Fruit fly (Drosophila melanogaster) whole organism, prepupa: ENCODE measurements around the gene CG8516.

Source experiments
- Blimp-1 ChIP-seq: fragments of 200-800 bp; sonication (Bioruptor generic); optimal IDR thresholded peaks from 3 replicates; lab custom pipeline; 2017; ENCODE audit warnings: missing biosample characterization, missing genetic modification characterization, mild to moderate bottlenecking, moderate library complexity, missing genetic modification reagents
- CG10631 ChIP-seq: fragments of 200-800 bp; sonication (Bioruptor generic); optimal IDR thresholded peaks from 2 replicates; lab custom pipeline; 2016; ENCODE audit warnings: missing biosample characterization, missing genetic modification characterization
- CG10669 ChIP-seq: fragments of 200-800 bp; sonication (Bioruptor generic); optimal IDR thresholded peaks from 3 replicates; lab custom pipeline; 2018; ENCODE audit warnings: missing biosample characterization, mild to moderate bottlenecking, missing genetic modification characterization, moderate library complexity
- CG11762 ChIP-seq: fragments of 200-800 bp; sonication (Bioruptor generic); optimal IDR thresholded peaks from 3 replicates; lab custom pipeline; 2016; ENCODE audit warnings: missing biosample characterization, missing genetic modification characterization; ENCODE audit not compliant: insufficient read depth
- CG15336 ChIP-seq: fragments of 200-800 bp; sonication (Bioruptor generic); IDR thresholded peaks from 2 replicates; pipeline ENCODE4 v1.3.6; 2022; ENCODE audit warnings: missing biosample characterization, missing genetic modification characterization
- CG1621 ChIP-seq: fragments of 200-800 bp; sonication (Bioruptor generic); optimal IDR thresholded peaks from 3 replicates; lab custom pipeline; 2018; ENCODE audit warnings: missing biosample characterization, mild to moderate bottlenecking, missing genetic modification characterization
- CG16779 ChIP-seq: fragments of 200-800 bp; sonication (Bioruptor generic); optimal IDR thresholded peaks from 3 replicates; lab custom pipeline; 2017; ENCODE audit warnings: missing biosample characterization, mild to moderate bottlenecking, missing genetic modification characterization
- CG3032 ChIP-seq: fragments of 200-800 bp; optimal IDR thresholded peaks from 2 replicates; lab custom pipeline; 2019; ENCODE audit warnings: missing biosample characterization, mild to moderate bottlenecking, missing genetic modification characterization, moderate library complexity
- CG31627 ChIP-seq: fragments of 200-800 bp; sonication (Bioruptor generic); optimal IDR thresholded peaks from 3 replicates; lab custom pipeline; 2016; ENCODE audit warnings: missing biosample characterization, missing genetic modification characterization
- CG3919 ChIP-seq: fragments of 200-800 bp; sonication (Bioruptor generic); optimal IDR thresholded peaks from 3 replicates; lab custom pipeline; 2016; ENCODE audit warnings: missing biosample characterization, missing genetic modification characterization
- CG6163 ChIP-seq: fragments of 200-800 bp; sonication (Bioruptor generic); IDR thresholded peaks from 3 replicates; pipeline ENCODE4 v1.3.6; 2022; ENCODE audit warnings: missing biosample characterization, missing genetic modification characterization
- CG6792 ChIP-seq: fragments of 200-800 bp; sonication (Bioruptor generic); optimal IDR thresholded peaks from 3 replicates; lab custom pipeline; 2016; ENCODE audit warnings: missing biosample characterization, missing genetic modification characterization
- CG6808 ChIP-seq: fragments of 200-800 bp; sonication (Bioruptor generic); optimal IDR thresholded peaks from 3 replicates; lab custom pipeline; 2017; ENCODE audit warnings: missing biosample characterization, missing genetic modification characterization, mild to moderate bottlenecking, moderate library complexity, missing genetic modification reagents
- CG7368 ChIP-seq: fragments of 200-800 bp; sonication (Bioruptor generic); optimal IDR thresholded peaks from 3 replicates; lab custom pipeline; 2016; ENCODE audit warnings: missing biosample characterization, missing genetic modification characterization
- CG8319 ChIP-seq: fragments of 200-800 bp; sonication (Bioruptor generic); optimal IDR thresholded peaks from 3 replicates; lab custom pipeline; 2016; ENCODE audit warnings: missing biosample characterization, missing genetic modification characterization
- Eip75B ChIP-seq: fragments of 200-800 bp; sonication (Bioruptor generic); optimal IDR thresholded peaks from 3 replicates; lab custom pipeline; 2016; ENCODE audit warnings: missing biosample characterization, missing genetic modification characterization
- Eip78C ChIP-seq: fragments of 200-800 bp; sonication (Bioruptor generic); peaks from one replicate; lab custom pipeline; 2016; ENCODE audit warnings: missing biosample characterization, missing genetic modification characterization
- Eip93F ChIP-seq: fragments of 200-800 bp; sonication (Bioruptor generic); optimal IDR thresholded peaks from 2 replicates; lab custom pipeline; 2016; ENCODE audit warnings: missing biosample characterization, mild to moderate bottlenecking, missing genetic modification characterization
- Gug ChIP-seq: fragments of 200-800 bp; sonication (Bioruptor generic); IDR thresholded peaks from 2 replicates; pipeline ENCODE4 v1.3.6; 2022; ENCODE audit warnings: missing biosample characterization, missing genetic modification characterization
- Hr38 ChIP-seq: sonication (Bioruptor generic); optimal IDR thresholded peaks from 2 replicates; lab custom pipeline; 2016; ENCODE audit warnings: missing biosample characterization, missing genetic modification characterization
- Hr39 ChIP-seq: fragments of 200-800 bp; sonication (Bioruptor generic); optimal IDR thresholded peaks from 2 replicates; lab custom pipeline; 2016; ENCODE audit warnings: missing biosample characterization, missing genetic modification characterization
- Lpt ChIP-seq: fragments of 200-800 bp; sonication (Bioruptor generic); optimal IDR thresholded peaks from 3 replicates; lab custom pipeline; 2016; ENCODE audit warnings: missing biosample characterization, missing genetic modification characterization
- OdsH ChIP-seq: fragments of 200-800 bp; sonication (Bioruptor generic); optimal IDR thresholded peaks from 3 replicates; lab custom pipeline; 2016; ENCODE audit warnings: missing biosample characterization, missing genetic modification characterization
- Smox ChIP-seq: fragments of 200-800 bp; sonication (Bioruptor generic); optimal IDR thresholded peaks from 3 replicates; lab custom pipeline; 2016; ENCODE audit warnings: missing biosample characterization, missing genetic modification characterization
- Sox14 ChIP-seq: fragments of 200-800 bp; sonication (Bioruptor generic); optimal IDR thresholded peaks from 3 replicates; lab custom pipeline; 2016; ENCODE audit warnings: missing biosample characterization, missing genetic modification characterization
- Sox15 ChIP-seq: fragments of 200-800 bp; sonication (Bioruptor generic); optimal IDR thresholded peaks from 3 replicates; lab custom pipeline; 2016; ENCODE audit warnings: missing biosample characterization, missing genetic modification characterization
- achi ChIP-seq: fragments of 200-800 bp; sonication (Bioruptor generic); optimal IDR thresholded peaks from 3 replicates; lab custom pipeline; 2016; ENCODE audit warnings: missing biosample characterization, missing genetic modification characterization
- acj6 ChIP-seq: fragments of 200-800 bp; sonication (Bioruptor generic); optimal IDR thresholded peaks from 3 replicates; lab custom pipeline; 2016; ENCODE audit warnings: missing biosample characterization, missing genetic modification characterization
- dsx ChIP-seq: fragments of 200-800 bp; optimal IDR thresholded peaks from 3 replicates; lab custom pipeline; 2019; ENCODE audit warnings: missing biosample characterization, mild to moderate bottlenecking, missing genetic modification characterization, moderate library complexity; ENCODE audit not compliant: poor library complexity, severe bottlenecking
- eg ChIP-seq: fragments of 200-800 bp; sonication (Bioruptor generic); IDR thresholded peaks from 3 replicates; pipeline ENCODE4 v1.3.6; 2022; ENCODE audit warnings: missing biosample characterization, missing genetic modification characterization
- fd59A ChIP-seq: fragments of 200-800 bp; sonication (Bioruptor generic); optimal IDR thresholded peaks from 2 replicates; lab custom pipeline; 2017; ENCODE audit warnings: missing biosample characterization, mild to moderate bottlenecking, missing genetic modification characterization, missing genetic modification reagents
- fkh ChIP-seq: fragments of 200-800 bp; sonication (Bioruptor generic); optimal IDR thresholded peaks from 3 replicates; lab custom pipeline; 2017; ENCODE audit warnings: missing biosample characterization, mild to moderate bottlenecking, missing genetic modification characterization, moderate library complexity
- lz ChIP-seq: fragments of 200-800 bp; sonication (Bioruptor generic); optimal IDR thresholded peaks from 3 replicates; lab custom pipeline; 2016; ENCODE audit warnings: missing biosample characterization, missing genetic modification characterization
- net ChIP-seq: fragments of 200-800 bp; sonication (Bioruptor generic); optimal IDR thresholded peaks from 3 replicates; lab custom pipeline; 2016; ENCODE audit warnings: missing biosample characterization, missing genetic modification characterization
- salr ChIP-seq, 2 experiments: fragments of 200-800 bp; sonication (Bioruptor generic); optimal IDR thresholded peaks; 3 replicates each; lab custom pipeline; 2016 to 2018; ENCODE audit warnings: missing biosample characterization in 2 of 2, missing genetic modification characterization in 2 of 2, mild to moderate bottlenecking in 1 of 2
- spab ChIP-seq: fragments of 200-800 bp; sonication (Bioruptor generic); optimal IDR thresholded peaks from 2 replicates; lab custom pipeline; 2017; ENCODE audit warnings: missing biosample characterization, mild to moderate bottlenecking, missing genetic modification characterization, missing genetic modification reagents
- ss ChIP-seq, 2 experiments: fragments of 200-800 bp; sonication (Bioruptor generic); optimal IDR thresholded peaks; 2 replicates in 1 of 2; 3 replicates in 1 of 2; lab custom pipeline; 2017 to 2018; ENCODE audit warnings: mild to moderate bottlenecking in 2 of 2, missing biosample characterization in 2 of 2, missing genetic modification characterization in 2 of 2, moderate library complexity in 1 of 2
- topi ChIP-seq: fragments of 200-800 bp; sonication (Bioruptor generic); optimal IDR thresholded peaks from 3 replicates; lab custom pipeline; 2016; ENCODE audit warnings: missing biosample characterization, missing genetic modification characterization
- vri ChIP-seq: fragments of 200-800 bp; sonication (Bioruptor generic); optimal IDR thresholded peaks from 3 replicates; lab custom pipeline; 2016; ENCODE audit warnings: missing biosample characterization, mild to moderate bottlenecking, missing genetic modification characterization

The CG8516 gene

DNA sequence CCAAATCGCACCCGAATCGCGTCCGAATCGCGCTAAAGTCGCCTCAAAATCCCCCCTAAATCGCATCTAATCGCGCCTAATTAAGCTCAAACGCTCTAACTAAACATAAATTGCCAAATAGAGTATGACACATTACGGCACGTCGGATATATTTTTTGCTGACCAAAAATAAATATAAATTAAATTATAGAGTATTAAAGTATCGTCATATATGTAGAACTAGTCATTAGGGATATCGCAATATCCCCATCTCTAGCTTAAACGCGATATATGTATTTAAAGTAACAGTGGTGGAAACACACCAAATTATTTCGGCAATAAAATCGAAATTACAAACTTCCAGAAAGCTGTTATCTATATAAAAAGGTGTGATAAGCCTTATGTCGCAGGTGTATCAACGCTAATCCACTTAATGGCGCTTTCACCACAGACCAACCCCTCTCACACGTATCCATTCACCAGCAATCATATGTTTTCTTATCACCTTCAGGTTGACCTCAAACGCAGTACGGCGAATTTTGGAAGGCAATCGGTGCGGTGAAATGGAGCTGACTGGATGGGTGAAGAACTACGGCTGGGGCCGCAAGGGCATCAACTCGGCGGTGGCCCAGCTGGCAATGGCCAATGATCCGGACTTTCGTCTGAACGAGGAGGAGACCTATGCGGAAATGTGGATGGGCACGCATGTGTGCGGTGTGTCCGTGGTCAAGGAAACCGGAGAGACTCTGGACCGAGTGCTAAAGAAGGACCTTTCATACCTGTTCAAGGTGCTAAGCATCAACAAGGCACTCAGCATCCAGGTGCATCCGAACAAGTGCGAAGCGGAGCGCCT, 33.5 kb upstream of the CG8516 start, which contains the start of gene Mpi (continued):
- TF ChIP-seq fd59A (GFP tag; lab: Kevin White, UChicago) (no peak), achi (no peak), Eip93F (GFP tag; lab: Kevin White, UChicago) (no peak), eg (GFP tag; lab: Robert Waterston, UW) (0 out of 3 replicates have a peak, but pooled peaks have one; percentile 30)

DNA sequence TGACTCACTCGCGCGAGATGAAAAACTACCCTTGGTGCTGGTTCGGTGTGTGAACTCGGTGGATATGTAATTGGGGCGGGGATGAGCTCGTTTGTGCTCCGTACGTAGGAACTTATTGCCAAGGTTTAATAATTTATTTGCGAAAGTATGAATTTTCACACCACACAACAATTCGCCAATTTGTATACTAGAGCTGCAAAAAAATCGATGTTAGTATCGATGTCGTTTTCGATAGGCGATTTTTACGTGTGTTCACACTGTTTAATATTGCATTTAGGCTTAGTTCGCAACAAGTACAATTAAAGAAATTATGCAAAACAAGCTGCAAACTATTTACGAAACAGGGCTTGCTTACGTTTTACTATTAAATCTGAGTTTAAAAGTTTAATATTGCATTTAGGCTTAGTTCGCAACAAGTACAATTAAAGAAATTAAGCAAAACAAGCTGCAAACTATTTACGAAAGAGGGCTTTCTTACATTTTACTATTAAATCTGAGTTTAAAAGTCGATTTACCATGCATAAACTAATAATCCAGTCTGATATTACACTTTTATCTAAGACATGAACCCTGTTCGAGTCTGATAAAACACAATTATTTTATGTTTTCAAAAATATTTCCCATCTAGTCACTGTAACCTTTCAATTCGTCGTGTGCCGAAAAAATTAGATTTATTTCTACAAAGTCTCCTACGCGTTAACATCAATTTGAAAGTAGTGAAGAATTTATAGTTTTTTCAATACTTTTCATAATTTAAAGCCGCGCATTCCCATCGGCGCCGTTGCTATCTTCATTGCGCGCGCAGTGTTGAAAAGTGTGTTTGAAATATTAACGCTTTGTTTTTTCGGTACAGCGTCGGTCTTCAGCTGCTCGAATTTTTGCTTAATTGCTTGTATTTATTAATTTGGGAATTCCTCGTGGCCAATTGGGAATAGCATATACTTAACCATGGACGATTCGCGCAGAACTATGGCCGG, 29.9 kb upstream of the CG8516 start, which contains the start of the genes Snap24 and CG8478:
Gene Snap24, minus strand, starts transcription at position 196 of the 977 bp plus-strand sequence.
Gene CG8478, plus strand, starts transcription at position 696 of the 977 bp plus-strand sequence.
- TF ChIP-seq topi (GFP tag; lab: Kevin White, UChicago) (peak; percentile 44), Eip78C (GFP tag; lab: Kevin White, UChicago) (peak; percentile 61), spab (no peak), CG3032 (peak; percentile 13)

DNA sequence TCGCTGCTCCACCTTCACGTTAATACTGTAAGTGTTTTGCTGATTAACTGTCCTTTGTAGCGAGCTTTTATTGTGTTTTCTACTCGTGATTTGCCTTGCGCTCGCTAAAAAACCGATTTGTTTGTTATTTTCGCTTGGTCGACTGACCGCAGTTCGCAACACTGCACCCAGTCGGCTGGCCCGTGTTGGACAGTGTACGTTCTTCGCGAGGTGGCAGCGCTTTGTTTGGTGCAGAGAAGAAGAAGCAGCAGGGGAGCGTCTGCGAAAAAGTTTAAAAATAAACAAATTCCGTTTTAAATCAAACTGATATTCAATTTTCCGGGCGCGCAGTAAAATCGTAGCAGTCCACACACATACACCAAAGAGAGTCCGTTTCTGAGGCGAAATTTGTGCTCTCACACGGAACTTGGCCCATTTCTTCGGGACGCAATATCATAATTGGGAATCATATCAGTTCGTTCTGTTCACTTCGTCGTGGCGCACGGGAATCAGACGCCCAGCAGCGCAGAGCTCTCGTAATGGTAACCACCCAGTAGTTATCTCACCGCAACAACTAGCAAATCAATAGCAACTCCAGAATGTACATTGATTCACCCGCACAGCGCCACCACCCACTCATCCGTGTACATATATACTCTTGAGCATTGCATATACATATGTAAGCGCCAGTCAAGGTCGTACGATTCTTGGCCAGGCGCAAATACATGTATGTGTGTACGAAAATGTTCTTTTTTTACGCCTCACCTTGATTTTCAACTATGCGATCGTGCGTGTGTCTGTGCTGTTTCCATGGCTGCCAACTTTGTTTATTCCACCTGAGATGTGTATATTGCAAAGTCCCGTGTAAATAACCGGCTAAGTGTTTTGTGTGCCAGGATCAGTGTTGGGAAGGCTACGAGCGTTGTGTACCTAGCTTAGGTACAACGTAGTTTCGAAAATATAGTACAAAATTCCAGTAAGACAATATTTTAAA, 25.2 kb upstream of the CG8516 start, which contains the start of gene Naa80:
Gene Naa80, plus strand, starts transcription at position 215 of the 973 bp plus-strand sequence.
- TF ChIP-seq CG11762 (GFP tag; lab: Kevin White, UChicago) (no peak), Sox15 (GFP tag; lab: Kevin White, UChicago) (peak; percentile 24), CG6808 (GFP tag; lab: Kevin White, UChicago) (peak; percentile 57), achi (peak; percentile 48), Sox14 (GFP tag; lab: Kevin White, UChicago) (peak; percentile 83), CG6163 (GFP tag; lab: Robert Waterston, UW) (peak; percentile 59; the same call in 2 of the 3 replicates), acj6 (GFP tag; lab: Kevin White, UChicago) (peak; percentile 44), Smox (GFP tag; lab: Kevin White, UChicago) (no peak), CG6792 (GFP tag; lab: Kevin White, UChicago) (peak; percentile 59), Hr38 (no peak), topi (GFP tag; lab: Kevin White, UChicago) (peak; percentile 82), ss (GFP tag; optimal IDR thresholded peaks at IDR 0.05; lab: Kevin White, UChicago) (peak; percentile 47 to 65), CG1621 (tag; lab: Kevin White, UChicago) (peak; percentile 83), lz (GFP tag; lab: Kevin White, UChicago) (peak; percentile 63), CG15336 (GFP tag; lab: Robert Waterston, UW) (peak; percentile 40; the same call in 1 of the 2 replicates), fd59A (GFP tag; lab: Kevin White, UChicago) (peak; percentile 20), Eip75B (peak; percentile 64), dsx (GFP tag; lab: Kevin White, UChicago) (peak; percentile 50), Hr39 (GFP tag; lab: Kevin White, UChicago) (peak; percentile 67), Blimp-1 (GFP tag; lab: Kevin White, UChicago) (no peak), Gug (no peak), salr (GFP tag; optimal IDR thresholded peaks at IDR 0.05; lab: Kevin White, UChicago) (peak in 1 of 2 experiments; percentile 56), CG7368 (GFP tag; lab: Kevin White, UChicago) (peak; percentile 57), CG3032 (peak; percentile 38), OdsH (GFP tag; lab: Kevin White, UChicago) (peak; percentile 42), Lpt (peak; percentile 35), net (peak; percentile 59), CG10631 (GFP tag; lab: Kevin White, UChicago) (peak; percentile 75), CG16779 (tag; lab: Kevin White, UChicago) (no peak), vri (GFP tag; lab: Kevin White, UChicago) (peak; percentile 60), CG31627 (GFP tag; lab: Kevin White, UChicago) (peak; percentile 79), eg (GFP tag; lab: Robert Waterston, UW) (0 out of 3 replicates have a peak, but pooled peaks have one; percentile 30), CG3919 (peak; percentile 71), CG8319 (GFP tag; lab: Kevin White, UChicago) (peak; percentile 8), CG10669 (peak; percentile 54), fkh (GFP tag; lab: Kevin White, UChicago) (peak; percentile 80)
